Worm (Caenorhabditis elegans): ENCODE results near the gene Y45G5AM.3.

Y45G5AM.3 gene

ce11 chrV:4127435-4127834 is 36.9 kb upstream of the Y45G5AM.3 start, which contains the start of gene T05B4.13:
T05B4.13 (minus strand) TSS chrV:4127535.
- TF ChIP-seq pes-1 (GFP tag; IDR thresholded peaks at IDR 0.05) (no peak), ceh-13 (GFP tag; optimal IDR thresholded peaks at IDR 0.05) (no peak), flt-1 (GFP tag; IDR thresholded peaks at IDR 0.05) (no peak), ets-7 (tag; optimal IDR thresholded peaks at IDR 0.05) (no peak), hmg-4 (GFP tag; optimal IDR thresholded peaks at IDR 0.05) (no peak), sea-1 (GFP tag; conservative IDR thresholded peaks at IDR 0.05) (no peak), tbx-37 (GFP tag; conservative IDR thresholded peaks at IDR 0.05) (no peak), scrt-1 (GFP tag; IDR thresholded peaks at IDR 0.05) (no peak), B0310.2 (tag; optimal IDR thresholded peaks at IDR 0.05) (no peak), ceh-36 (tag; optimal IDR thresholded peaks at IDR 0.05) (no peak)

ce11 chrV:4129604-4130003 is 34.8 kb upstream of the Y45G5AM.3 start, which contains the start of gene phat-4:
phat-4 (plus strand) TSS chrV:4129904.
- TF ChIP-seq sea-1 (GFP tag; conservative IDR thresholded peaks at IDR 0.05), result no peak
- TF ChIP-seq aly-1 (tag; optimal IDR thresholded peaks at IDR 0.05), result no peak
- TF ChIP-seq tbx-11 (GFP tag; IDR thresholded peaks at IDR 0.05), result no peak
- no peak for TF ChIP-seq B0310.2 (tag; optimal IDR thresholded peaks at IDR 0.05)

- TF ChIP-seq scrt-1 (GFP tag; IDR thresholded peaks at IDR 0.05), result no peak
- TF ChIP-seq hnd-1 (tag; optimal IDR thresholded peaks at IDR 0.05), result no peak
- TF ChIP-seq tbx-37 (GFP tag; conservative IDR thresholded peaks at IDR 0.05), result no peak
- TF ChIP-seq ceh-13 (GFP tag; optimal IDR thresholded peaks at IDR 0.05), result no peak
- no peak for TF ChIP-seq B0310.2 (tag; optimal IDR thresholded peaks at IDR 0.05)
Observed at ce11 chrV:4131471-4131939, 32.8 kb upstream of the Y45G5AM.3 start, which contains the start of gene nhr-57. nhr-57 (plus strand) TSS chrV:4131889.

ce11 chrV:4134728-4135127 is 29.6 kb upstream of the Y45G5AM.3 start, which contains the start of gene lgc-1:
lgc-1 (plus strand) TSS chrV:4135028.
- TF ChIP-seq hmg-4 (GFP tag; optimal IDR thresholded peaks at IDR 0.05), result no peak
- no peak for TF ChIP-seq hnd-1 (tag; optimal IDR thresholded peaks at IDR 0.05)
- no peak for TF ChIP-seq aly-1 (tag; optimal IDR thresholded peaks at IDR 0.05)
- TF ChIP-seq tra-4 (tag; optimal IDR thresholded peaks at IDR 0.05), result no peak
- TF ChIP-seq tbx-11 (GFP tag; IDR thresholded peaks at IDR 0.05), result no peak
- no peak for TF ChIP-seq ama-1 (optimal IDR thresholded peaks at IDR 0.05)
- TF ChIP-seq F13C5.2 (tag; optimal IDR thresholded peaks at IDR 0.05), result no peak
- TF ChIP-seq B0310.2 (tag; optimal IDR thresholded peaks at IDR 0.05), result no peak
- no peak for TF ChIP-seq sea-1 (GFP tag; conservative IDR thresholded peaks at IDR 0.05)
- TF ChIP-seq scrt-1 (GFP tag; IDR thresholded peaks at IDR 0.05), result no peak
- TF ChIP-seq flt-1 (GFP tag; IDR thresholded peaks at IDR 0.05), result no peak
- no peak for TF ChIP-seq hmbx-1 (tag; optimal IDR thresholded peaks at IDR 0.05)

ce11 chrV:4138688-4139087 is 25.7 kb upstream of the Y45G5AM.3 start, which contains the start of gene lgc-29:
lgc-29 (plus strand) TSS chrV:4138988.
- TF ChIP-seq hmg-4 (GFP tag; optimal IDR thresholded peaks at IDR 0.05) (no peak), tra-4 (tag; optimal IDR thresholded peaks at IDR 0.05) (no peak), tbx-37 (GFP tag; conservative IDR thresholded peaks at IDR 0.05) (no peak), ceh-13 (GFP tag; optimal IDR thresholded peaks at IDR 0.05) (no peak)

ce11 chrV:4143034-4143433 is 21.3 kb upstream of the Y45G5AM.3 start:
- TF ChIP-seq scrt-1 (GFP tag; IDR thresholded peaks at IDR 0.05), result no peak
- TF ChIP-seq tbx-11 (GFP tag; IDR thresholded peaks at IDR 0.05), result no peak
- TF ChIP-seq sea-1 (GFP tag; conservative IDR thresholded peaks at IDR 0.05), result no peak
- TF ChIP-seq F13C5.2 (tag; optimal IDR thresholded peaks at IDR 0.05), result no peak
- TF ChIP-seq B0310.2 (tag; optimal IDR thresholded peaks at IDR 0.05), result no peak
- TF ChIP-seq tra-4 (tag; optimal IDR thresholded peaks at IDR 0.05), result no peak
- no peak for TF ChIP-seq hmbx-1 (tag; optimal IDR thresholded peaks at IDR 0.05)

ce11 chrV:4144205-4144604 is 20.1 kb upstream of the Y45G5AM.3 start, which contains the start of gene Y45G5AL.1:
Y45G5AL.1 (plus strand) TSS chrV:4144505.
- TF ChIP-seq tra-4 (tag; optimal IDR thresholded peaks at IDR 0.05), result no peak
- TF ChIP-seq ets-7 (tag; optimal IDR thresholded peaks at IDR 0.05), result no peak
- no peak for TF ChIP-seq aly-1 (tag; optimal IDR thresholded peaks at IDR 0.05)
- no peak for TF ChIP-seq sea-1 (GFP tag; conservative IDR thresholded peaks at IDR 0.05)
- TF ChIP-seq hnd-1 (tag; optimal IDR thresholded peaks at IDR 0.05), result no peak
- TF ChIP-seq flt-1 (GFP tag; IDR thresholded peaks at IDR 0.05), result no peak
- TF ChIP-seq B0310.2 (tag; optimal IDR thresholded peaks at IDR 0.05), result no peak
- no peak for TF ChIP-seq hmbx-1 (tag; optimal IDR thresholded peaks at IDR 0.05)
- no peak for TF ChIP-seq pes-1 (GFP tag; IDR thresholded peaks at IDR 0.05)
- no peak for TF ChIP-seq F13C5.2 (tag; optimal IDR thresholded peaks at IDR 0.05)
- no peak for TF ChIP-seq ceh-13 (GFP tag; optimal IDR thresholded peaks at IDR 0.05)
- no peak for TF ChIP-seq hmg-4 (GFP tag; optimal IDR thresholded peaks at IDR 0.05)
- TF ChIP-seq scrt-1 (GFP tag; IDR thresholded peaks at IDR 0.05), result no peak
- no peak for TF ChIP-seq tbx-37 (GFP tag; conservative IDR thresholded peaks at IDR 0.05)
- TF ChIP-seq ama-1 (optimal IDR thresholded peaks at IDR 0.05), result no peak
- no peak for TF ChIP-seq ceh-36 (tag; optimal IDR thresholded peaks at IDR 0.05)

ce11 chrV:4151400-4151799 is 13.0 kb upstream of the Y45G5AM.3 start:
- TF ChIP-seq F13C5.2 (tag; optimal IDR thresholded peaks at IDR 0.05) (no peak), ceh-36 (tag; optimal IDR thresholded peaks at IDR 0.05) (no peak), aly-1 (tag; optimal IDR thresholded peaks at IDR 0.05) (no peak), flt-1 (GFP tag; IDR thresholded peaks at IDR 0.05) (no peak), hmbx-1 (tag; optimal IDR thresholded peaks at IDR 0.05) (no peak), ets-7 (tag; optimal IDR thresholded peaks at IDR 0.05) (no peak), hnd-1 (tag; optimal IDR thresholded peaks at IDR 0.05) (no peak), ceh-13 (GFP tag; optimal IDR thresholded peaks at IDR 0.05) (no peak), pes-1 (GFP tag; IDR thresholded peaks at IDR 0.05) (no peak; the same call in 1 of the 2 replicates), tbx-37 (GFP tag; conservative IDR thresholded peaks at IDR 0.05) (no peak), hmg-4 (GFP tag; optimal IDR thresholded peaks at IDR 0.05) (no peak), B0310.2 (tag; optimal IDR thresholded peaks at IDR 0.05) (no peak), scrt-1 (GFP tag; IDR thresholded peaks at IDR 0.05) (no peak), sea-1 (GFP tag; conservative IDR thresholded peaks at IDR 0.05) (no peak), ama-1 (optimal IDR thresholded peaks at IDR 0.05) (no peak), tbx-11 (GFP tag; IDR thresholded peaks at IDR 0.05) (no peak), tra-4 (tag; optimal IDR thresholded peaks at IDR 0.05) (no peak)
